Fruit fly (Drosophila melanogaster): ENCODE data around the gene cocoon.

Gene cocoon

dm6 chr3L:15500813-15501645 lies 27.1 kb upstream of the cocoon start, which contains the start of gene CG7272 (continued):
- no peak for TF ChIP-seq ab (GFP tag; optimal IDR thresholded peaks at IDR 0.05)
- TF ChIP-seq CG16813 (GFP tag; IDR thresholded peaks at IDR 0.05; ENCODE audit: partially characterized antibody), result 0 out of 3 replicates have a peak, but pooled peaks have one; percentile 19
- TF ChIP-seq D19A (tag; optimal IDR thresholded peaks at IDR 0.05), result peak; percentile 73
- no peak for TF ChIP-seq CG6765 (GFP tag; optimal IDR thresholded peaks at IDR 0.05)
- no peak for TF ChIP-seq fd64A (GFP tag; optimal IDR thresholded peaks at IDR 0.05)
- TF ChIP-seq CG34376 (GFP tag; optimal IDR thresholded peaks at IDR 0.05), result peak; percentile 52
- TF ChIP-seq Rfx (GFP tag; IDR thresholded peaks at IDR 0.05), result peak; percentile 53
- TF ChIP-seq Dip3 (GFP tag; optimal IDR thresholded peaks at IDR 0.05), result no peak
- peak; percentile 27 for TF ChIP-seq CG4328 (GFP tag; optimal IDR thresholded peaks at IDR 0.05)
- no peak for TF ChIP-seq peb (GFP tag; IDR thresholded peaks at IDR 0.05)
- TF ChIP-seq vvl (GFP tag; IDR thresholded peaks at IDR 0.05), result peak; percentile 42
- TF ChIP-seq Ada2b (GFP tag; IDR thresholded peaks at IDR 0.05), result no peak
- peak; percentile 44 for TF ChIP-seq lab (GFP tag; optimal IDR thresholded peaks at IDR 0.05)
- TF ChIP-seq corto (GFP tag; optimal IDR thresholded peaks at IDR 0.05), result no peak
- peak; percentile 18 for TF ChIP-seq Ets97D (GFP tag; optimal IDR thresholded peaks at IDR 0.05)
- no peak for TF ChIP-seq CG11504 (tag; optimal IDR thresholded peaks at IDR 0.05)
- no peak for TF ChIP-seq CG1792 (GFP tag; optimal IDR thresholded peaks at IDR 0.05)
- peak; percentile 17 for TF ChIP-seq Dek (tag; optimal IDR thresholded peaks at IDR 0.05)
- TF ChIP-seq kay (GFP tag; optimal IDR thresholded peaks at IDR 0.05), result no peak
- TF ChIP-seq CG12659 (GFP tag; optimal IDR thresholded peaks at IDR 0.05), result peak; percentile 38
- TF ChIP-seq CG12104 (GFP tag; optimal IDR thresholded peaks at IDR 0.05), result no peak
- TF ChIP-seq CG7357 (GFP tag; IDR thresholded peaks at IDR 0.05), result no peak
- TF ChIP-seq Atf-2 (GFP tag; optimal IDR thresholded peaks at IDR 0.05), result no peak
- peak; percentile 66 for TF ChIP-seq CG13287 (GFP tag; IDR thresholded peaks at IDR 0.05; ENCODE audit: partially characterized antibody)
- no peak for TF ChIP-seq prd (optimal IDR thresholded peaks at IDR 0.05)
- no peak; the same call in 2 of the 3 replicates for TF ChIP-seq prd (GFP tag; IDR thresholded peaks at IDR 0.05)
- no peak for TF ChIP-seq ham (GFP tag; IDR thresholded peaks at IDR 0.05)
- TF ChIP-seq amos (GFP tag; IDR thresholded peaks at IDR 0.05; ENCODE audit: partially characterized antibody), result peak; percentile 54; the same call in 1 of the 2 replicates
- no peak for TF ChIP-seq hkb (optimal IDR thresholded peaks at IDR 0.05)
- TF ChIP-seq hkb (GFP tag; IDR thresholded peaks at IDR 0.05), result 0 out of 2 replicates have a peak, but pooled peaks have one; percentile 32
- no peak for TF ChIP-seq CG8478 (optimal IDR thresholded peaks at IDR 0.05)
- no peak for TF ChIP-seq CG11560 (tag; IDR thresholded peaks at IDR 0.05)
- no peak for TF ChIP-seq vfl (GFP tag; optimal IDR thresholded peaks at IDR 0.05)
- no peak for TF ChIP-seq CG16815 (GFP tag; optimal IDR thresholded peaks at IDR 0.05)
- no peak for TF ChIP-seq CG10267 (tag; optimal IDR thresholded peaks at IDR 0.05)
- TF ChIP-seq usp (GFP tag; optimal IDR thresholded peaks at IDR 0.05), result no peak
- no peak for TF ChIP-seq H15 (GFP tag; IDR thresholded peaks at IDR 0.05)
- no peak for TF ChIP-seq CG10209 (GFP tag; optimal IDR thresholded peaks at IDR 0.05)
- peak; percentile 72 for TF ChIP-seq Deaf1 (tag; optimal IDR thresholded peaks at IDR 0.05)
- no peak for TF ChIP-seq CG17829 (tag; optimal IDR thresholded peaks at IDR 0.05)
- TF ChIP-seq Camta (GFP tag; optimal IDR thresholded peaks at IDR 0.05), result no peak
- no peak for TF ChIP-seq dpn (GFP tag; optimal IDR thresholded peaks at IDR 0.05)
- no peak for TF ChIP-seq Hsf (GFP tag; optimal IDR thresholded peaks at IDR 0.05)
- TF ChIP-seq Neu2 (GFP tag; optimal IDR thresholded peaks at IDR 0.05; ENCODE audit: borderline replicate concordance), result no peak
- TF ChIP-seq CG17186 (GFP tag; optimal IDR thresholded peaks at IDR 0.05), result no peak
- no peak for TF ChIP-seq Ssrp (tag; optimal IDR thresholded peaks at IDR 0.05)
- TF ChIP-seq CG4617 (GFP tag; optimal IDR thresholded peaks at IDR 0.05; ENCODE audit: borderline replicate concordance), result no peak
- peak; percentile 29 for TF ChIP-seq CG10274 (GFP tag; optimal IDR thresholded peaks at IDR 0.05)
- TF ChIP-seq chm (GFP tag; IDR thresholded peaks at IDR 0.05), result no peak
- peak; percentile 9 for TF ChIP-seq CoRest (tag; optimal IDR thresholded peaks at IDR 0.05)
